Worm (Caenorhabditis elegans): ENCODE data around the gene gst-17.

gst-17 gene

DNA sequence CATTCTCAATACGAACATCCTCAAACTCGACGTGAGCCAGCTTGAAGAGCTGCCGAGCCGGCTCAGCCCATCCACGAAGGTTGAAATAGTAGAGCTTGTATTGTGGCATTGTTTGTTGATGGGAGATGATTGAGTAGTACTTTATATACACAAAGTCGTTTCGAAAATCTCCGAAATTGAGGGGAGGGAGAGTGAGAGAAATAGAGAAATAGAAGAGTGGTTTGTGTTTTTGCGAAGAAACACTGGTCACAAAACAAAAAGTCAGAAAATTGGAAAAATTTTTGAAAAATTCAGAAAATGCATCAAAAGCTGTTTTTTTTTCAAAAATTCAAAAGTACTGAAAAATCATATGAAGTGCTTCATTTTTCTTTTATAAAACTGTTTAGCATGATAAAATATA, 19.4 kb downstream of the gst-17 start, which contains the start of gene gst-24 (continued):
- TF ChIP-seq dsc-1 (tag; optimal IDR thresholded peaks at IDR 0.05) (no peak), aly-2 (tag; optimal IDR thresholded peaks at IDR 0.05) (no peak), ceh-88 (GFP tag; IDR thresholded peaks at IDR 0.05) (no peak), alr-1 (tag; optimal IDR thresholded peaks at IDR 0.05; ENCODE audit: borderline replicate concordance) (no peak), pax-3 (tag; optimal IDR thresholded peaks at IDR 0.05) (no peak), C16A3.4 (tag; optimal IDR thresholded peaks at IDR 0.05) (no peak), nhr-20 (tag; optimal IDR thresholded peaks at IDR 0.05) (no peak), jun-1 (tag; optimal IDR thresholded peaks at IDR 0.05) (no peak), isw-1 (GFP tag; IDR thresholded peaks at IDR 0.05) (no peak), nhr-84 (tag; optimal IDR thresholded peaks at IDR 0.05) (no peak), swsn-7 (tag; optimal IDR thresholded peaks at IDR 0.05) (no peak), snpc-4 (tag; optimal IDR thresholded peaks at IDR 0.05) (no peak)

DNA sequence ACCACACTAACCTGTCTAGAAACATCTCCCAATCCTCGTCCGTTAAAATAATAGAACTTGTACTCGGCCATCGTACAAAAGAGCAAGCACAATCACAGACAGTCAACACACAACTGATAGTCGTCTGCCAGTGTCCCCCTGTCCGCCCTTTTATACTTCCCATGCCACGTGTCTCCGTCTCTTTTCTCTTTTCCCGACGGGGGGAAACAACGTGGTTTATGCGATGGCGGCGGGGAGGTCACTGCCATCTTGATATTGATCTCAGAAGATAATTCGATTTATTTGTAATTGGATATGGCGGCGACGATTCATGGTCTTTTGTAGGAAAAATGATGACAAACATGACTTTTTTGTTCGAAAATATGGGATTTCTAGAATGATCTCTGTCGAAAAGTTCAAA, 20.9 kb downstream of the gst-17 start, which contains the start of gene gst-20:
Gene gst-20 (minus strand): TSS at position 170 of the 400 bp plus-strand sequence.
- no peak for TF ChIP-seq alr-1 (tag; optimal IDR thresholded peaks at IDR 0.05; ENCODE audit: borderline replicate concordance)
- peak; percentile 88 for TF ChIP-seq nhr-77 (tag; optimal IDR thresholded peaks at IDR 0.05)
- no peak for TF ChIP-seq ceh-8 (GFP tag; optimal IDR thresholded peaks at IDR 0.05)
- no peak for TF ChIP-seq ceh-63 (GFP tag; optimal IDR thresholded peaks at IDR 0.05)
- no peak for TF ChIP-seq fkh-4 (tag; optimal IDR thresholded peaks at IDR 0.05; ENCODE audit: borderline replicate concordance)
- TF ChIP-seq C16A3.4 (tag; optimal IDR thresholded peaks at IDR 0.05): no peak
- no peak for TF ChIP-seq hlh-17 (GFP tag; optimal IDR thresholded peaks at IDR 0.05; ENCODE audit: borderline replicate concordance)
- TF ChIP-seq sptf-1 (tag; optimal IDR thresholded peaks at IDR 0.05): no peak
- TF ChIP-seq ceh-82 (tag; optimal IDR thresholded peaks at IDR 0.05): peak in 2 of 3 experiments; percentile 7 to 18
- no peak for TF ChIP-seq lin-15B (tag; optimal IDR thresholded peaks at IDR 0.05)
- TF ChIP-seq ztf-4 (tag; optimal IDR thresholded peaks at IDR 0.05): no peak
- TF ChIP-seq Y116A8C.19 (tag; optimal IDR thresholded peaks at IDR 0.05; ENCODE audit: borderline replicate concordance): no peak
- peak; percentile 20 for TF ChIP-seq snpc-4 (tag; optimal IDR thresholded peaks at IDR 0.05)
- no peak for TF ChIP-seq nhr-237 (tag; optimal IDR thresholded peaks at IDR 0.05)
- no peak for TF ChIP-seq fkh-8 (tag; optimal IDR thresholded peaks at IDR 0.05)
- no peak for TF ChIP-seq unc-130 (tag; optimal IDR thresholded peaks at IDR 0.05)
- no peak for TF ChIP-seq hlh-4 (tag; optimal IDR thresholded peaks at IDR 0.05)
- TF ChIP-seq unc-98 (GFP tag; IDR thresholded peaks at IDR 0.05): no peak
- TF ChIP-seq nhr-12 (tag; optimal IDR thresholded peaks at IDR 0.05): no peak
- TF ChIP-seq pag-3 (tag; optimal IDR thresholded peaks at IDR 0.05; ENCODE audit: borderline replicate concordance, insufficient read depth): peak; percentile 84
- TF ChIP-seq nhr-47 (tag; optimal IDR thresholded peaks at IDR 0.05): peak; percentile 52
- TF ChIP-seq dsc-1 (tag; optimal IDR thresholded peaks at IDR 0.05): no peak
- no peak for TF ChIP-seq lin-39 (tag; optimal IDR thresholded peaks at IDR 0.05)
- TF ChIP-seq vab-15 (tag; optimal IDR thresholded peaks at IDR 0.05): no peak
- peak; percentile 66 for TF ChIP-seq tbx-2 (tag; optimal IDR thresholded peaks at IDR 0.05)
- peak; percentile 91 for TF ChIP-seq nhr-20 (tag; optimal IDR thresholded peaks at IDR 0.05)
- peak; percentile 57 for TF ChIP-seq mep-1 (tag; optimal IDR thresholded peaks at IDR 0.05)
- TF ChIP-seq nhr-84 (tag; optimal IDR thresholded peaks at IDR 0.05): no peak
- no peak for TF ChIP-seq jun-1 (tag; optimal IDR thresholded peaks at IDR 0.05)
- peak; percentile 12 for TF ChIP-seq swsn-7 (tag; optimal IDR thresholded peaks at IDR 0.05)
- TF ChIP-seq pax-3 (tag; optimal IDR thresholded peaks at IDR 0.05): no peak
- TF ChIP-seq elt-3 (tag; optimal IDR thresholded peaks at IDR 0.05): peak in 5 of 6 experiments; percentile 39 to 78 (median 60)
- TF ChIP-seq unc-62 (GFP tag; optimal IDR thresholded peaks at IDR 0.05): no peak
- peak; percentile 19; the same call in 1 of the 2 replicates for TF ChIP-seq nhr-19 (GFP tag; conservative IDR thresholded peaks at IDR 0.05)
- TF ChIP-seq hpl-2 (GFP tag; optimal IDR thresholded peaks at IDR 0.05): no peak
- TF ChIP-seq tlp-1 (tag; optimal IDR thresholded peaks at IDR 0.05): no peak
- TF ChIP-seq lir-3 (tag; optimal IDR thresholded peaks at IDR 0.05; ENCODE audit: poor library complexity): no peak
- TF ChIP-seq lin-13 (GFP tag; optimal IDR thresholded peaks at IDR 0.05): no peak
- TF ChIP-seq mdl-1 (tag; optimal IDR thresholded peaks at IDR 0.05): peak; percentile 35 to 92
- peak; percentile 81 for TF ChIP-seq blmp-1 (tag; optimal IDR thresholded peaks at IDR 0.05)
- peak; percentile 89 for TF ChIP-seq nhr-85 (tag)
- no peak for TF ChIP-seq aha-1 (tag; optimal IDR thresholded peaks at IDR 0.05)
- TF ChIP-seq efl-1 (optimal IDR thresholded peaks at IDR 0.05): peak; percentile 3 to 23
- peak in 1 of 2 experiments; percentile 90 for TF ChIP-seq efl-1 (GFP tag; optimal IDR thresholded peaks at IDR 0.05 in 1 of 2)
- no peak for TF ChIP-seq C04F5.9 (tag; optimal IDR thresholded peaks at IDR 0.05)
- TF ChIP-seq nhr-71 (tag; optimal IDR thresholded peaks at IDR 0.05): peak; percentile 72
- TF ChIP-seq dpl-1 (GFP tag; optimal IDR thresholded peaks at IDR 0.05): peak in 2 of 3 experiments; percentile 11 to 14
